Fruit fly (Drosophila melanogaster) whole organism, embryonic: ENCODE measurements around the gene CG4374.

Experiments used
- C15 ChIP-seq: fragments of 200-800 bp; sonication (Bioruptor generic); IDR thresholded peaks from 3 replicates; pipeline ENCODE4 v1.3.6; 2022; ENCODE audit warnings: missing biosample characterization, missing genetic modification characterization
- CG11695 ChIP-seq: fragments of 200-800 bp; sonication (Bioruptor generic); IDR thresholded peaks from 3 replicates; pipeline ENCODE4 v1.3.6; 2022; ENCODE audit warnings: missing biosample characterization, missing genetic modification characterization
- CG1529 ChIP-seq: fragments of 200-800 bp; sonication (Bioruptor generic); optimal IDR thresholded peaks from 3 replicates; lab custom pipeline; 2018; ENCODE audit warnings: missing biosample characterization, missing genetic modification characterization
- CG4730 ChIP-seq: fragments of 200-800 bp; sonication (Bioruptor generic); IDR thresholded peaks from 2 replicates; pipeline ENCODE4 v1.3.6; 2022; ENCODE audit warnings: missing biosample characterization, missing genetic modification characterization
- CG7556 ChIP-seq: fragments of 200-800 bp; sonication (Bioruptor generic); optimal IDR thresholded peaks from 2 replicates; lab custom pipeline; 2017; ENCODE audit warnings: missing biosample characterization, mild to moderate bottlenecking, missing genetic modification characterization
- CG8478 ChIP-seq: fragments of >200 bp; optimal IDR thresholded peaks from 2 replicates; lab custom pipeline; 2018
- Ets65A ChIP-seq: fragments of 200-800 bp; sonication (Bioruptor generic); peaks from one replicate; lab custom pipeline; 2016; ENCODE audit warnings: missing biosample characterization, missing genetic modification characterization
- Hr51 ChIP-seq, 2 experiments: fragments of 200-800 bp; sonication (Bioruptor generic); optimal IDR thresholded peaks; 2 replicates in 1 of 2; 3 replicates in 1 of 2; lab custom pipeline; 2016 to 2018; ENCODE audit warnings: missing biosample characterization in 2 of 2, missing genetic modification characterization in 2 of 2, mild to moderate bottlenecking in 1 of 2, moderate library complexity in 1 of 2
- Med ChIP-seq: fragments of 200-800 bp; sonication (Bioruptor generic); peaks from one replicate; lab custom pipeline; 2016; ENCODE audit warnings: missing biosample characterization, missing genetic modification characterization, mild to moderate bottlenecking, inconsistent platforms, moderate library complexity
- Nf-YB ChIP-seq: fragments of 200-800 bp; sonication (Bioruptor generic); optimal IDR thresholded peaks from 3 replicates; lab custom pipeline; 2019; ENCODE audit warnings: missing biosample characterization, mild to moderate bottlenecking, missing genetic modification characterization, moderate library complexity
- Oli ChIP-seq: fragments of 200-800 bp; sonication (Bioruptor generic); optimal IDR thresholded peaks from 2 replicates; lab custom pipeline; 2018; ENCODE audit warnings: missing biosample characterization, mild to moderate bottlenecking, missing genetic modification characterization, moderate library complexity
- bigmax ChIP-seq: fragments of 200-800 bp; sonication (Bioruptor generic); optimal IDR thresholded peaks from 2 replicates; lab custom pipeline; 2018; ENCODE audit warnings: missing biosample characterization, mild to moderate bottlenecking, missing genetic modification characterization
- cwo ChIP-seq: fragments of 200-800 bp; sonication (Bioruptor generic); optimal IDR thresholded peaks from 3 replicates; lab custom pipeline; 2017; ENCODE audit warnings: missing biosample characterization, missing genetic modification characterization, mild to moderate bottlenecking, moderate library complexity, missing genetic modification reagents
- dmrt11E ChIP-seq: fragments of 200-800 bp; sonication (Bioruptor generic); optimal IDR thresholded peaks from 3 replicates; lab custom pipeline; 2018; ENCODE audit warnings: missing biosample characterization, mild to moderate bottlenecking, missing genetic modification characterization, moderate library complexity
- hbn ChIP-seq: fragments of 200-800 bp; sonication (Bioruptor generic); IDR thresholded peaks from 2 replicates; pipeline ENCODE4 v1.3.6; 2022; ENCODE audit warnings: missing biosample characterization, missing genetic modification characterization; ENCODE audit not compliant: partially characterized antibody
- pan ChIP-seq, 4 experiments: fragments of >200 bp in 3 of 4; fragments of 200-800 bp in 1 of 4; sonication (Bioruptor generic) in 1 of 4; optimal IDR thresholded peaks in 3 of 4; IDR thresholded peaks in 1 of 4; 2 replicates each; pipeline versions ENCODE4 v1.3.6 to Lab custom; 2017 to 2022; ENCODE audit warnings: missing biosample characterization in 2 of 4, missing genetic modification characterization in 2 of 4, mixed read lengths in 1 of 4
- pfk ChIP-seq: fragments of 200-800 bp; sonication (Bioruptor generic); optimal IDR thresholded peaks from 2 replicates; lab custom pipeline; 2018; ENCODE audit warnings: missing biosample characterization, mild to moderate bottlenecking, missing genetic modification characterization, moderate library complexity
- ranshi ChIP-seq: fragments of 200-800 bp; sonication (Bioruptor generic); IDR thresholded peaks from 2 replicates; pipeline ENCODE4 v1.3.6; 2022; ENCODE audit warnings: missing biosample characterization, missing genetic modification characterization
- so ChIP-seq: fragments of 200-800 bp; sonication (Bioruptor generic); IDR thresholded peaks from 3 replicates; pipeline ENCODE4 v1.3.6; 2022; ENCODE audit warnings: missing biosample characterization, missing genetic modification characterization
- usp ChIP-seq: fragments of >200 bp; optimal IDR thresholded peaks from 2 replicates; lab custom pipeline; 2017; ENCODE audit warnings: missing biosample characterization, missing genetic modification characterization

Gene CG4374

DNA sequence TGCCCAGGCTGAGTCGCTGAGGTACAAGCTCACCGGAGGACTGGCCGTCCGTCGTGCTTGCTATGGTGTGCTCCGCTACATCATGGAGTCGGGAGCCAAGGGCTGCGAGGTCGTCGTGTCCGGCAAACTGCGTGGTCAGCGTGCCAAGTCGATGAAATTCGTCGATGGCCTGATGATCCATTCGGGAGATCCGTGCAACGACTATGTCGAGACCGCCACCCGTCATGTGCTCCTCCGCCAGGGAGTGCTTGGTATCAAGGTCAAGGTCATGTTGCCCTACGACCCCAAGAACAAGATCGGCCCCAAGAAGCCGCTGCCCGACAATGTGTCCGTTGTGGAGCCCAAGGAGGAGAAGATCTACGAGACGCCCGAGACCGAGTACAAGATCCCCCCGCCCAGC lies 112.7 kb downstream of the CG4374 start:
- TF ChIP-seq Oli (tag; lab: Kevin White, UChicago) (no peak), cwo (GFP tag; lab: Kevin White, UChicago) (no peak), bigmax (GFP tag; lab: Kevin White, UChicago) (no peak), Nf-YB (GFP tag; lab: Kevin White, UChicago) (no peak), usp (GFP tag; lab: Kevin White, UChicago) (no peak), Hr51 (GFP tag; optimal IDR thresholded peaks at IDR 0.05; lab: Kevin White, UChicago) (no peak), Med (peak; percentile 71), hbn (GFP tag; lab: Robert Waterston, UW) (0 out of 2 replicates have a peak, but pooled peaks have one; percentile 21), CG4730 (GFP tag; lab: Robert Waterston, UW) (no peak), CG1529 (no peak), CG7556 (GFP tag; lab: Kevin White, UChicago) (no peak), pfk (GFP tag; lab: Kevin White, UChicago) (no peak), ranshi (no peak), C15 (GFP tag; lab: Robert Waterston, UW) (no peak), so (GFP tag; lab: Robert Waterston, UW) (no peak), pan (optimal IDR thresholded peaks at IDR 0.05; lab: Kevin White, UChicago) (no peak), pan (GFP tag; optimal IDR thresholded peaks at IDR 0.05 in 1 of 2, IDR thresholded peaks at IDR 0.05 in 1 of 2) (no peak), Ets65A (GFP tag; lab: Kevin White, UChicago) (peak; percentile 78), dmrt11E (no peak), CG11695 (GFP tag; lab: Robert Waterston, UW) (no peak), CG8478 (lab: Kevin White, UChicago) (peak; percentile 7)
